Worm (Caenorhabditis elegans): Measurements from ENCODE around the gene flp-20.

- no peak for TF ChIP-seq mls-2 (tag; optimal IDR thresholded peaks at IDR 0.05)
- TF ChIP-seq unc-39 (tag; optimal IDR thresholded peaks at IDR 0.05), result no peak
- TF ChIP-seq blmp-1 (tag; optimal IDR thresholded peaks at IDR 0.05), result no peak
- TF ChIP-seq lin-13 (tag; optimal IDR thresholded peaks at IDR 0.05), result no peak
- TF ChIP-seq ztf-11 (tag; optimal IDR thresholded peaks at IDR 0.05), result no peak
- no peak for TF ChIP-seq tbx-8 (GFP tag; optimal IDR thresholded peaks at IDR 0.05)
- TF ChIP-seq nhr-2 (tag; optimal IDR thresholded peaks at IDR 0.05), result no peak
These were observed 49.3 kb downstream of the flp-20 start for ce11 chrX:9300379-9300778.
